Worm (Caenorhabditis elegans) whole organism, L1 larva: Measurements from ENCODE around the gene txdc-17.

Source experiments
- aly-2 ChIP-seq: fragments of 150-350 bp; optimal IDR thresholded peaks from 2 replicates; lab custom pipeline; 2014; ENCODE audit warnings: missing biosample characterization, missing genetic modification characterization
- blmp-1 ChIP-seq: fragments of 150-350 bp; optimal IDR thresholded peaks from 2 replicates; lab custom pipeline; 2014; ENCODE audit warnings: missing biosample characterization, missing genetic modification characterization
- ceh-88 ChIP-seq: fragments of 200-800 bp; sonication (Bioruptor generic); IDR thresholded peaks from 2 replicates; pipeline ENCODE4 v1.3.6; 2022; ENCODE audit warnings: missing genetic modification characterization, missing compliant biosample characterization
- jun-1 ChIP-seq: fragments of 150-350 bp; optimal IDR thresholded peaks from 2 replicates; lab custom pipeline; 2014; ENCODE audit warnings: missing biosample characterization, missing genetic modification reagents, missing genetic modification characterization
- nhr-12 ChIP-seq: sonication (generic microtip); optimal IDR thresholded peaks from 2 replicates; lab custom pipeline; 2017; ENCODE audit warnings: missing biosample characterization, missing genetic modification characterization
- nhr-77 ChIP-seq: fragments of 150-350 bp; optimal IDR thresholded peaks from 2 replicates; lab custom pipeline; 2014; ENCODE audit warnings: missing biosample characterization, missing genetic modification characterization
- rnt-1 ChIP-seq: sonication (generic microtip); optimal IDR thresholded peaks from 2 replicates; lab custom pipeline; 2016; ENCODE audit warnings: mild to moderate bottlenecking, missing genetic modification characterization, moderate library complexity, missing compliant biosample characterization
- tbx-2 ChIP-seq: sonication (generic microtip); optimal IDR thresholded peaks from 2 replicates; lab custom pipeline; 2016; ENCODE audit warnings: missing genetic modification characterization, missing compliant biosample characterization
- ztf-11 ChIP-seq, 2 experiments: sonication (generic microtip); optimal IDR thresholded peaks; 2 replicates each; lab custom pipeline; 2016 to 2017; ENCODE audit warnings: missing genetic modification characterization in 2 of 2, missing biosample characterization in 1 of 2, missing compliant biosample characterization in 1 of 2

DNA sequence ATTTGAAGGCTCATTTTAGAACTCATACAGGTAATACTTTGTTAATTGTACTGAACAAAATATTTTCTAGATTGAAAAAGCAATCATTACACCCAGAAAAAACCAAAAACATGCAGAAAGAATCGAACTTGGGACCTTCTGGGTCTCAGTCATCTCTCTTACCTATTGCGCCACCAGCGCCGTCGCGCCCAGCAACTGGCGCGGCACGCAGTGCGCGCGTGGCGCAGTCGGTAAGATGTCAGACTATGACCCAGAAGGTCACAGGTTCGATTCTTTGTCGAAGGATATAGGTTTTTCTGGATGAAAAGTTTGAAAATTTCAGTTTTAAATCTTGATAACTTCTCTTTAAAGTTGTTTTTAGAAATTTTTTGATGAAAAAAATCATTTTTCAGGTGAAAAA lies 45.2 kb downstream of the txdc-17 start:
- TF ChIP-seq ztf-11 (tag; optimal IDR thresholded peaks at IDR 0.05; lab: Kevin White, UChicago) (no peak), nhr-12 (tag; lab: Kevin White, UChicago) (no peak), blmp-1 (tag; lab: Kevin White, UChicago) (no peak), tbx-2 (no peak), jun-1 (no peak), aly-2 (tag; lab: Kevin White, UChicago) (no peak), ceh-88 (no peak), nhr-77 (tag; lab: Kevin White, UChicago) (no peak), rnt-1 (no peak)
